Worm (Caenorhabditis elegans) whole organism, mixed stage, embryonic: Measurements from ENCODE around the gene Y54H5A.2.
A peak's percentile ranks its signal among the peaks of the same experiment; 100 is the strongest.

Experiments used
- M03D4.4 ChIP-seq: sonication (generic microtip); optimal IDR thresholded peaks from 2 replicates; lab custom pipeline; 2017; ENCODE audit warnings: mild to moderate bottlenecking, missing genetic modification characterization, missing compliant biosample characterization
- blmp-1 ChIP-seq: fragments of 150-350 bp; optimal IDR thresholded peaks from 2 replicates; lab custom pipeline; 2014; ENCODE audit warnings: missing biosample characterization, missing genetic modification characterization
- ceh-39 ChIP-seq: fragments of 150-350 bp; optimal IDR thresholded peaks from 2 replicates; lab custom pipeline; 2014; ENCODE audit warnings: missing biosample characterization, missing genetic modification characterization
- ceh-43 ChIP-seq: fragments of 200-800 bp; sonication (Bioruptor generic); optimal IDR thresholded peaks from 2 replicates; lab custom pipeline; 2018; ENCODE audit warnings: mild to moderate bottlenecking, missing genetic modification characterization, moderate library complexity, missing compliant biosample characterization
- ceh-83 ChIP-seq: fragments of 200-800 bp; sonication (Bioruptor generic); optimal IDR thresholded peaks from 2 replicates; lab custom pipeline; 2018; ENCODE audit warnings: mild to moderate bottlenecking, missing genetic modification characterization, missing compliant biosample characterization
- cnd-1 ChIP-seq: fragments of 200-800 bp; sonication (Bioruptor generic); optimal IDR thresholded peaks from 2 replicates; lab custom pipeline; 2018; ENCODE audit warnings: mild to moderate bottlenecking, missing genetic modification characterization, missing compliant biosample characterization
- drap-1 ChIP-seq: fragments of 200-800 bp; sonication (Bioruptor generic); optimal IDR thresholded peaks from 3 replicates; lab custom pipeline; 2018; ENCODE audit warnings: mild to moderate bottlenecking, missing genetic modification characterization, missing compliant biosample characterization
- elt-1 ChIP-seq: sonication (generic microtip); optimal IDR thresholded peaks from 2 replicates; lab custom pipeline; 2017; ENCODE audit warnings: missing genetic modification characterization, mild to moderate bottlenecking, missing compliant biosample characterization, antibody characterized with exemption, moderate library complexity, borderline replicate concordance; ENCODE audit not compliant: insufficient read depth
- elt-3 ChIP-seq: fragments of 150-350 bp; optimal IDR thresholded peaks from 2 replicates; lab custom pipeline; 2014; ENCODE audit warnings: missing biosample characterization, missing genetic modification characterization
- flh-1 ChIP-seq: fragments of 200-800 bp; sonication (Bioruptor generic); optimal IDR thresholded peaks from 2 replicates; lab custom pipeline; 2018; ENCODE audit warnings: mild to moderate bottlenecking, missing genetic modification characterization, moderate library complexity, missing compliant biosample characterization
- hlh-1 ChIP-seq: fragments of 150-350 bp; optimal IDR thresholded peaks from 2 replicates; lab custom pipeline; 2014; ENCODE audit warnings: missing biosample characterization, missing genetic modification reagents, missing genetic modification characterization
- lin-13 ChIP-seq: fragments of 150-350 bp; optimal IDR thresholded peaks from 2 replicates; lab custom pipeline; 2014; ENCODE audit warnings: missing biosample characterization, missing genetic modification characterization
- lin-32 ChIP-seq: fragments of 200-800 bp; sonication (Bioruptor generic); optimal IDR thresholded peaks from 2 replicates; lab custom pipeline; 2018; ENCODE audit warnings: mild to moderate bottlenecking, missing genetic modification characterization, missing compliant biosample characterization
- lsy-2 ChIP-seq: fragments of 150-350 bp; optimal IDR thresholded peaks from 2 replicates; lab custom pipeline; 2014; ENCODE audit warnings: missing biosample characterization, missing genetic modification characterization
- mls-2 ChIP-seq: sonication (generic microtip); optimal IDR thresholded peaks from 2 replicates; lab custom pipeline; 2016; ENCODE audit warnings: mild to moderate bottlenecking, missing genetic modification characterization, moderate library complexity, missing compliant biosample characterization
- nhr-12 ChIP-seq: fragments of 150-350 bp; optimal IDR thresholded peaks from 2 replicates; lab custom pipeline; 2014; ENCODE audit warnings: missing biosample characterization, missing genetic modification characterization
- nhr-2 ChIP-seq: fragments of 150-350 bp; optimal IDR thresholded peaks from 2 replicates; lab custom pipeline; 2014; ENCODE audit warnings: missing biosample characterization, missing genetic modification characterization
- nhr-237 ChIP-seq: fragments of 150-350 bp; optimal IDR thresholded peaks from 2 replicates; lab custom pipeline; 2014; ENCODE audit warnings: missing biosample characterization, missing genetic modification characterization
- nhr-76 ChIP-seq: sonication (generic microtip); optimal IDR thresholded peaks from 2 replicates; lab custom pipeline; 2017; ENCODE audit warnings: missing biosample characterization, missing genetic modification characterization
- pha-4 ChIP-seq: fragments of 150-350 bp; optimal IDR thresholded peaks from 2 replicates; lab custom pipeline; 2018; ENCODE audit warnings: missing biosample characterization, missing genetic modification reagents, missing genetic modification characterization
- sem-2 ChIP-seq: fragments of 200-800 bp; sonication (Bioruptor generic); optimal IDR thresholded peaks from 2 replicates; lab custom pipeline; 2018; ENCODE audit warnings: mild to moderate bottlenecking, missing genetic modification characterization, missing compliant biosample characterization
- snpc-4 ChIP-seq: fragments of 150-350 bp; optimal IDR thresholded peaks from 2 replicates; lab custom pipeline; 2014; ENCODE audit warnings: missing biosample characterization, missing genetic modification characterization
- sptf-1 ChIP-seq: sonication (generic microtip); optimal IDR thresholded peaks from 2 replicates; lab custom pipeline; 2017; ENCODE audit warnings: mild to moderate bottlenecking, missing genetic modification characterization, moderate library complexity, missing compliant biosample characterization
- tbx-8 ChIP-seq: fragments of 200-800 bp; sonication (Bioruptor generic); optimal IDR thresholded peaks from 2 replicates; lab custom pipeline; 2018; ENCODE audit warnings: mild to moderate bottlenecking, missing genetic modification characterization, moderate library complexity, missing compliant biosample characterization
- unc-120 ChIP-seq: sonication (generic microtip); optimal IDR thresholded peaks from 2 replicates; lab custom pipeline; 2017; ENCODE audit warnings: missing genetic modification characterization, missing compliant biosample characterization; ENCODE audit not compliant: poor library complexity, severe bottlenecking
- unc-62 ChIP-seq: fragments of 150-350 bp; optimal IDR thresholded peaks from 2 replicates; lab custom pipeline; 2014; ENCODE audit warnings: missing biosample characterization, missing genetic modification reagents, missing genetic modification characterization
- zip-8 ChIP-seq: fragments of 150-350 bp; optimal IDR thresholded peaks from 2 replicates; lab custom pipeline; 2014; ENCODE audit warnings: missing biosample characterization, missing genetic modification characterization
- ztf-11 ChIP-seq: fragments of 150-350 bp; optimal IDR thresholded peaks from 2 replicates; lab custom pipeline; 2014; ENCODE audit warnings: missing biosample characterization, missing genetic modification characterization

Y54H5A.2 gene

ce11 chrIII:5130654-5131053 lies 18.7 kb downstream of the Y54H5A.2 start:
- no peak for TF ChIP-seq lsy-2 (tag; lab: Kevin White, UChicago)
- TF ChIP-seq elt-3 (tag; lab: Kevin White, UChicago) = no peak
- TF ChIP-seq lin-13 = no peak
- no peak for TF ChIP-seq cnd-1
- TF ChIP-seq M03D4.4 = no peak
- TF ChIP-seq nhr-2 (tag; lab: Kevin White, UChicago) = no peak
- TF ChIP-seq nhr-12 (tag; lab: Kevin White, UChicago) = no peak
- TF ChIP-seq hlh-1 (tag; lab: Kevin White, UChicago) = no peak
- no peak for TF ChIP-seq drap-1 (GFP tag; lab: Kevin White, UChicago)
- no peak for TF ChIP-seq ceh-43 (GFP tag; lab: Kevin White, UChicago)
- no peak for TF ChIP-seq ceh-83 (GFP tag; lab: Kevin White, UChicago)
- TF ChIP-seq, all 35 proteins: peak for 0

- no peak for TF ChIP-seq ceh-83 (GFP tag; lab: Kevin White, UChicago)
- TF ChIP-seq blmp-1 = no peak
- no peak for TF ChIP-seq lin-32 (GFP tag; lab: Kevin White, UChicago)
- TF ChIP-seq nhr-76 (tag; lab: Kevin White, UChicago) = no peak
- TF ChIP-seq tbx-8 = no peak
- TF ChIP-seq ztf-11 (tag; lab: Kevin White, UChicago) = no peak
- TF ChIP-seq unc-120 = no peak
- no peak for TF ChIP-seq unc-62 (GFP tag; lab: Kevin White, UChicago)
- TF ChIP-seq mls-2 (tag; lab: Kevin White, UChicago) = no peak
- no peak for TF ChIP-seq cnd-1
- no peak for TF ChIP-seq M03D4.4
- no peak for TF ChIP-seq flh-1
- TF ChIP-seq zip-8 (tag; lab: Kevin White, UChicago) = no peak
Measured at ce11 chrIII:5129261-5129660, 20.1 kb downstream of the Y54H5A.2 start.

- no peak for TF ChIP-seq nhr-237 (tag; lab: Kevin White, UChicago)
- no peak for TF ChIP-seq tbx-8
- peak; percentile 79 for TF ChIP-seq nhr-2 (tag; lab: Kevin White, UChicago)
- TF ChIP-seq ztf-11 (tag; lab: Kevin White, UChicago) = no peak
- no peak for TF ChIP-seq lsy-2 (tag; lab: Kevin White, UChicago)
- TF ChIP-seq, all 35 proteins: peak for 1
Measured at ce11 chrIII:5126988-5127387, 22.4 kb downstream of the Y54H5A.2 start.

ce11 chrIII:5125759-5126158 lies 23.6 kb downstream of the Y54H5A.2 start:
- TF ChIP-seq zip-8 (tag; lab: Kevin White, UChicago) (no peak), cnd-1 (no peak), M03D4.4 (no peak), mls-2 (tag; lab: Kevin White, UChicago) (no peak), snpc-4 (tag; lab: Kevin White, UChicago) (no peak), lin-32 (GFP tag; lab: Kevin White, UChicago) (no peak), nhr-12 (tag; lab: Kevin White, UChicago) (no peak), nhr-237 (tag; lab: Kevin White, UChicago) (no peak), drap-1 (GFP tag; lab: Kevin White, UChicago) (no peak), lin-13 (no peak), flh-1 (no peak)

- no peak for TF ChIP-seq elt-3 (tag; lab: Kevin White, UChicago)
- TF ChIP-seq nhr-2 (tag; lab: Kevin White, UChicago) = peak; percentile 33
- TF ChIP-seq unc-120 = no peak
- TF ChIP-seq elt-1 = peak; percentile 68
- no peak for TF ChIP-seq sem-2
- TF ChIP-seq ceh-83 (GFP tag; lab: Kevin White, UChicago) = no peak
- TF ChIP-seq unc-62 (GFP tag; lab: Kevin White, UChicago) = peak; percentile 42
- TF ChIP-seq, all 35 proteins: peak for 3
Measured at ce11 chrIII:5124385-5124784, 25.0 kb downstream of the Y54H5A.2 start.

ce11 chrIII:5120593-5120992 lies 28.8 kb downstream of the Y54H5A.2 start:
- TF ChIP-seq blmp-1 (no peak), lsy-2 (tag; lab: Kevin White, UChicago) (no peak), pha-4 (tag; lab: Kevin White, UChicago) (no peak), unc-120 (no peak), lin-32 (GFP tag; lab: Kevin White, UChicago) (peak; percentile 84), sptf-1 (no peak), nhr-2 (tag; lab: Kevin White, UChicago) (peak; percentile 24), elt-3 (tag; lab: Kevin White, UChicago) (no peak), ceh-39 (no peak)
- TF ChIP-seq, all 35 proteins: peak for 2
